Comparison of ENCODE assay signal across 4 worm cellular contexts in the genomic region with DNA sequence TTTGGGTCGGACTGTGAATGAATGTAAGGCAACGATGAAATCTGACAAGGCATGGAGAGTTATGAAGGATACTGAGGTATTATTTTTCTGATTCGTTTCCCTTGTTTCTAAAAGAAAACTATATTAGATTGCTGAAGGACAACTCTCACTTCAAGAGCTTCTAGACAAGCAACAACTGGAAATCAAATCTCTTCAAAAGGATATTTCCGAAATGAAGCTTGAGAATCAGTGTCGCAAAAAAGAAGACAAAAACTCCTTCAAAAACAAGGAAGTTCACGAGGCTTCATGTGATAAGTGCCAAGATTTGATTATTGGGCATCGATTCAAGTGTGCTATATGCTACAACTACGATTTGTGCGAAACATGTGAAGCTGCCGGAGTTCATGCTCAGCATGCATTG.
TF ChIP-seq lines count a peak whose summit lies in the region.

No protein-coding gene starts in this region.

TF ChIP-seq in whole organism, L1 larva, 84 proteins besides CTCF, POLR2A, EP300 and RAD21:
- TF ChIP-seq elt-3 (tag; optimal IDR thresholded peaks at IDR 0.05; lab: Kevin White, UChicago), result no peak
- peak; percentile 36 for TF ChIP-seq lin-14 (GFP tag; optimal IDR thresholded peaks at IDR 0.05; lab: Kevin White, UChicago)
- peak; percentile 94 for TF ChIP-seq fkh-10 (GFP tag; optimal IDR thresholded peaks at IDR 0.05; lab: Kevin White, UChicago)
TF ChIP-seq in whole organism, L1 larva: peak in this region for 2.

TF ChIP-seq in whole organism, L3 larva, 47 proteins besides CTCF, POLR2A, EP300 and RAD21:
- TF ChIP-seq nhr-43 (tag; optimal IDR thresholded peaks at IDR 0.05; lab: Kevin White, UChicago; ENCODE audit: poor library complexity, severe bottlenecking) (no peak), pha-4 (tag; optimal IDR thresholded peaks at IDR 0.05; lab: Kevin White, UChicago) (no peak), jun-1 (tag; optimal IDR thresholded peaks at IDR 0.05; lab: Kevin White, UChicago) (no peak), nhr-237 (tag; optimal IDR thresholded peaks at IDR 0.05; lab: Kevin White, UChicago) (no peak), pqm-1 (tag; optimal IDR thresholded peaks at IDR 0.05; lab: Kevin White, UChicago) (no peak), ztf-11 (tag; optimal IDR thresholded peaks at IDR 0.05; lab: Kevin White, UChicago) (no peak), nhr-76 (tag; optimal IDR thresholded peaks at IDR 0.05; lab: Kevin White, UChicago) (no peak), fkh-10 (GFP tag; optimal IDR thresholded peaks at IDR 0.05; lab: Kevin White, UChicago) (peak; percentile 52)

TF ChIP-seq in whole organism, L4 larva, 104 proteins besides CTCF, POLR2A, EP300 and RAD21:
- TF ChIP-seq fkh-10 (GFP tag; optimal IDR thresholded peaks at IDR 0.05; lab: Kevin White, UChicago) (peak; percentile 67), ces-1 (GFP tag; optimal IDR thresholded peaks at IDR 0.05; lab: Kevin White, UChicago) (peak; percentile 38), madf-5 (GFP tag; IDR thresholded peaks at IDR 0.05; lab: Robert Waterston, UW) (no peak)

TF ChIP-seq in whole organism, young adult, 124 proteins besides CTCF, POLR2A, EP300 and RAD21:
- TF ChIP-seq ceh-27 (GFP tag; optimal IDR thresholded peaks at IDR 0.05; lab: Kevin White, UChicago), result peak; percentile 9
- no peak for TF ChIP-seq nhr-179 (tag; optimal IDR thresholded peaks at IDR 0.05; lab: Kevin White, UChicago)
- TF ChIP-seq attf-6 (GFP tag; IDR thresholded peaks at IDR 0.05; lab: Robert Waterston, UW), result no peak
